Worm (Caenorhabditis elegans) whole organism, L4 larva: ENCODE data around the gene ncs-1.

Source experiments
- D1046.2 ChIP-seq: fragments of 200-800 bp; sonication (Bioruptor generic); IDR thresholded peaks from 2 replicates; pipeline ENCODE4 v1.3.6; 2022; ENCODE audit warnings: missing genetic modification characterization, missing compliant biosample characterization
- F10B5.3 ChIP-seq: sonication (generic microtip); optimal IDR thresholded peaks from 2 replicates; lab custom pipeline; 2016; ENCODE audit warnings: mild to moderate bottlenecking, missing genetic modification characterization, missing compliant biosample characterization
- F26F4.8 ChIP-seq: fragments of 200-800 bp; sonication (Bioruptor generic); conservative IDR thresholded peaks from 2 replicates; pipeline ENCODE4 v1.3.6; 2022; ENCODE audit warnings: missing genetic modification characterization, missing compliant biosample characterization
- R02D3.7 ChIP-seq: fragments of 150-350 bp; sonication (generic microtip); optimal IDR thresholded peaks from 3 replicates; lab custom pipeline; 2014; ENCODE audit warnings: missing biosample characterization, missing genetic modification characterization
- T20F7.1 ChIP-seq: fragments of 200-800 bp; sonication (Bioruptor generic); optimal IDR thresholded peaks from 2 replicates; lab custom pipeline; 2018; ENCODE audit warnings: mild to moderate bottlenecking, missing genetic modification characterization, missing compliant biosample characterization
- T26A8.4 ChIP-seq: fragments of 200-800 bp; sonication (Bioruptor generic); IDR thresholded peaks from 2 replicates; pipeline ENCODE4 v1.3.6; 2022; ENCODE audit warnings: missing genetic modification characterization, missing compliant biosample characterization
- Y5F2A.4 ChIP-seq: fragments of 200-800 bp; sonication (Bioruptor generic); optimal IDR thresholded peaks from 2 replicates; lab custom pipeline; 2018; ENCODE audit warnings: mild to moderate bottlenecking, missing genetic modification characterization, missing compliant biosample characterization
- Y75B8A.6 ChIP-seq: fragments of 200-800 bp; sonication (Bioruptor generic); IDR thresholded peaks from 2 replicates; pipeline ENCODE4 v1.3.6; 2022; ENCODE audit warnings: missing genetic modification reagents, missing genetic modification characterization, missing compliant biosample characterization
- ZK337.2 ChIP-seq: fragments of 200-800 bp; sonication (Bioruptor generic); IDR thresholded peaks from 2 replicates; pipeline ENCODE4 v1.3.6; 2022; ENCODE audit warnings: missing genetic modification reagents, missing genetic modification characterization, missing compliant biosample characterization
- aha-1 ChIP-seq: fragments of 150-350 bp; peaks from one replicate; lab custom pipeline; 2014; ENCODE audit warnings: missing biosample characterization, missing genetic modification characterization
- ama-1 ChIP-seq: fragments of 150-350 bp; optimal IDR thresholded peaks from 2 replicates; lab custom pipeline; 2014; ENCODE audit warnings: inconsistent platforms, mixed read lengths
- attf-4 ChIP-seq: sonication (generic microtip); optimal IDR thresholded peaks from 3 replicates; lab custom pipeline; 2017; ENCODE audit warnings: missing biosample characterization, missing genetic modification characterization
- ceh-32 ChIP-seq: sonication (generic microtip); optimal IDR thresholded peaks from 2 replicates; lab custom pipeline; 2016; ENCODE audit warnings: mild to moderate bottlenecking, missing genetic modification characterization, missing compliant biosample characterization; ENCODE audit not compliant: poor library complexity
- ceh-82 ChIP-seq: sonication (generic microtip); optimal IDR thresholded peaks from 2 replicates; lab custom pipeline; 2017; ENCODE audit warnings: missing biosample characterization, missing genetic modification characterization
- cey-2 ChIP-seq: sonication (generic microtip); optimal IDR thresholded peaks from 3 replicates; lab custom pipeline; 2017; ENCODE audit warnings: missing genetic modification characterization, mild to moderate bottlenecking, missing compliant biosample characterization, antibody characterized with exemption, borderline replicate concordance; ENCODE audit not compliant: insufficient read depth
- ctbp-1 ChIP-seq: fragments of 200-800 bp; sonication (Bioruptor generic); IDR thresholded peaks from 2 replicates; pipeline ENCODE4 v1.3.6; 2022; ENCODE audit warnings: missing genetic modification reagents, missing genetic modification characterization, missing compliant biosample characterization
- daf-12 ChIP-seq: fragments of 150-350 bp; optimal IDR thresholded peaks from 2 replicates; lab custom pipeline; 2014; ENCODE audit warnings: missing biosample characterization, missing genetic modification reagents, missing genetic modification characterization
- daf-19 ChIP-seq: fragments of 200-800 bp; sonication (Bioruptor generic); conservative IDR thresholded peaks from 2 replicates; pipeline ENCODE4 v1.3.6; 2022; ENCODE audit warnings: missing genetic modification characterization, missing compliant biosample characterization
- dmd-6 ChIP-seq: fragments of 200-800 bp; sonication (Bioruptor generic); IDR thresholded peaks from 2 replicates; pipeline ENCODE4 v1.3.6; 2022; ENCODE audit warnings: missing genetic modification reagents, missing genetic modification characterization, missing compliant biosample characterization
- dmd-9 ChIP-seq: fragments of 200-800 bp; sonication (Bioruptor generic); IDR thresholded peaks from 2 replicates; pipeline ENCODE4 v1.3.6; 2022; ENCODE audit warnings: missing genetic modification reagents, missing genetic modification characterization, missing compliant biosample characterization
- egl-43 ChIP-seq: fragments of 200-800 bp; sonication (Bioruptor generic); IDR thresholded peaks from 2 replicates; pipeline ENCODE4 v1.3.6; 2022; ENCODE audit warnings: missing genetic modification reagents, missing genetic modification characterization, missing compliant biosample characterization
- fkh-10 ChIP-seq: fragments of 150-350 bp; optimal IDR thresholded peaks from 2 replicates; lab custom pipeline; 2014; ENCODE audit warnings: missing biosample characterization, missing genetic modification reagents, missing genetic modification characterization
- hif-1 ChIP-seq, 2 experiments: sonication (generic microtip); optimal IDR thresholded peaks; 2 replicates each; lab custom pipeline; 2016 to 2017; ENCODE audit warnings: missing compliant biosample characterization in 2 of 2, missing genetic modification characterization in 2 of 2, missing genetic modification reagents in 2 of 2, missing genotype in 2 of 2, mild to moderate bottlenecking in 1 of 2
- hlh-11 ChIP-seq: fragments of 200-800 bp; sonication (Bioruptor generic); optimal IDR thresholded peaks from 2 replicates; lab custom pipeline; 2018; ENCODE audit warnings: mild to moderate bottlenecking, missing genetic modification characterization, missing compliant biosample characterization
- hlh-30 ChIP-seq: sonication (generic microtip); optimal IDR thresholded peaks from 2 replicates; lab custom pipeline; 2017; ENCODE audit warnings: antibody characterized with exemption, mild to moderate bottlenecking, missing genetic modification characterization, missing compliant biosample characterization; ENCODE audit not compliant: insufficient read depth
- hmg-1.1 ChIP-seq: fragments of 200-800 bp; sonication (Bioruptor generic); IDR thresholded peaks from 2 replicates; pipeline ENCODE4 v1.3.6; 2022; ENCODE audit warnings: missing genetic modification reagents, missing genetic modification characterization, missing compliant biosample characterization
- lim-7 ChIP-seq: fragments of 200-800 bp; sonication (Bioruptor generic); IDR thresholded peaks from 2 replicates; pipeline ENCODE4 v1.3.6; 2022; ENCODE audit warnings: missing genetic modification characterization, missing compliant biosample characterization
- madf-9 ChIP-seq: fragments of 200-800 bp; sonication (Bioruptor generic); conservative IDR thresholded peaks from 2 replicates; pipeline ENCODE4 v1.3.6; 2022; ENCODE audit warnings: missing genetic modification reagents, missing genetic modification characterization, missing compliant biosample characterization
- mep-1 ChIP-seq: fragments of 150-350 bp; sonication (generic microtip); optimal IDR thresholded peaks from 3 replicates; lab custom pipeline; 2014; ENCODE audit warnings: missing biosample characterization, missing genetic modification characterization
- mxl-2 ChIP-seq: fragments of 200-800 bp; sonication (Bioruptor generic); conservative IDR thresholded peaks from 2 replicates; pipeline ENCODE4 v1.3.6; 2022; ENCODE audit warnings: missing genetic modification reagents, missing genetic modification characterization, missing compliant biosample characterization
- nhr-10 ChIP-seq: fragments of 150-350 bp; optimal IDR thresholded peaks from 2 replicates; lab custom pipeline; 2014; ENCODE audit warnings: missing biosample characterization, missing genetic modification characterization
- nhr-42 ChIP-seq: fragments of 200-800 bp; sonication (Bioruptor generic); IDR thresholded peaks from 2 replicates; pipeline ENCODE4 v1.3.6; 2022; ENCODE audit warnings: missing genetic modification characterization, missing compliant biosample characterization
- nhr-76 ChIP-seq: fragments of 150-350 bp; optimal IDR thresholded peaks from 2 replicates; lab custom pipeline; 2014; ENCODE audit warnings: missing biosample characterization, missing genetic modification characterization
- pha-4 ChIP-seq, 2 experiments: fragments of 150-350 bp in 1 of 2; fragments of 200-800 bp in 1 of 2; sonication (Bioruptor generic) in 1 of 2; IDR thresholded peaks in 1 of 2; optimal IDR thresholded peaks in 1 of 2; 2 replicates each; pipeline versions ENCODE4 v1.3.6 to Lab custom; 2014 to 2022; ENCODE audit warnings: missing genetic modification characterization in 2 of 2, missing genetic modification reagents in 2 of 2, missing biosample characterization in 1 of 2, missing compliant biosample characterization in 1 of 2
- rbr-2 ChIP-seq: sonication (generic microtip); optimal IDR thresholded peaks from 2 replicates; lab custom pipeline; 2016; ENCODE audit warnings: missing genotype, missing genetic modification characterization, missing compliant biosample characterization
- sdz-12 ChIP-seq: fragments of 200-800 bp; sonication (Bioruptor generic); optimal IDR thresholded peaks from 2 replicates; lab custom pipeline; 2018; ENCODE audit warnings: mild to moderate bottlenecking, missing genetic modification characterization, missing compliant biosample characterization
- skn-1 ChIP-seq: fragments of 150-350 bp; optimal IDR thresholded peaks from 2 replicates; lab custom pipeline; 2014; ENCODE audit warnings: missing biosample characterization, missing genetic modification characterization
- snpc-1.2 ChIP-seq: fragments of 200-800 bp; sonication (Bioruptor generic); IDR thresholded peaks from 2 replicates; pipeline ENCODE4 v1.3.6; 2022; ENCODE audit warnings: missing genetic modification reagents, missing genetic modification characterization, missing compliant biosample characterization
- snpc-4 ChIP-seq: fragments of 150-350 bp; optimal IDR thresholded peaks from 2 replicates; lab custom pipeline; 2014; ENCODE audit warnings: missing biosample characterization, missing genetic modification characterization
- spr-1 ChIP-seq: sonication (generic microtip); optimal IDR thresholded peaks from 2 replicates; lab custom pipeline; 2016; ENCODE audit warnings: mild to moderate bottlenecking, missing genetic modification characterization, missing compliant biosample characterization
- unc-130 ChIP-seq: sonication (generic microtip); optimal IDR thresholded peaks from 2 replicates; lab custom pipeline; 2016; ENCODE audit warnings: missing genetic modification reagents, missing genetic modification characterization, missing compliant biosample characterization
- zag-1 ChIP-seq: fragments of 150-350 bp; optimal IDR thresholded peaks from 2 replicates; lab custom pipeline; 2014; ENCODE audit warnings: missing biosample characterization, missing genetic modification characterization
- zfp-2 ChIP-seq: sonication (generic microtip); optimal IDR thresholded peaks from 2 replicates; lab custom pipeline; 2016; ENCODE audit warnings: mild to moderate bottlenecking, missing genetic modification characterization, missing compliant biosample characterization
- ztf-11 ChIP-seq: fragments of 150-350 bp; optimal IDR thresholded peaks from 2 replicates; lab custom pipeline; 2014; ENCODE audit warnings: missing biosample characterization, missing genetic modification characterization

The ncs-1 gene

DNA sequence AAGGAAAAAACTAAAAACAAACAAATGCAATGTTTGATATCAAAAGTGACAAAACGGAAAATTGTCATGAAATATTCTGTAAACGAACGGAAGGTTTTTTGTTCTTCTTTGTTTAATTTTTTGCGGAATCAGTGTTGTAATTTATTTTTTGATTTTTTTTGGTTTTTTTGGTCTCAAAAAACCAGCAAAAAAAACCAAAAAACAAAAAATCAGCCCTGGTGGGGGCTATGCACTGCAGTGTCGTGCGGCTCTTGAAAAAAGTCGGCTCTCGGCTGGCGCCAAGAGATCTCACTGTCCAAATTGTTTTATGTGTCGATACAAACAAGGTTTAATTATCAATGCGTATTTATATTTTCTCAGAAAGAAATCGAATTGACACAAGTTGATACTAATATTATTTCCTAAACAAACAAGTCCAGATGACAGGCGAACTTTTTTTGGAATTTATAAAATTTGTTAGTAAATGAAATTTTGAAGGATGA lies 49.4 kb upstream of the ncs-1 start (continued):
- peak; percentile 45; the same call in 1 of the 2 replicates for TF ChIP-seq dmd-9 (GFP tag; lab: Robert Waterston, UW)
- peak; percentile 39; the same call in 1 of the 2 replicates for TF ChIP-seq dmd-6 (GFP tag; lab: Robert Waterston, UW)
- 0 out of 2 replicates have a peak, but pooled peaks have one; percentile 53 for TF ChIP-seq lim-7 (GFP tag; lab: Robert Waterston, UW)
- peak; percentile 70 for TF ChIP-seq sdz-12
- TF ChIP-seq hif-1 (tag; optimal IDR thresholded peaks at IDR 0.05; lab: Kevin White, UChicago), result peak in 1 of 2 experiments; percentile 5
- TF ChIP-seq ctbp-1 (GFP tag; lab: Robert Waterston, UW), result peak; percentile 12; the same call in 1 of the 2 replicates
- peak; percentile 40; the same call in 1 of the 2 replicates for TF ChIP-seq pha-4 (GFP tag; IDR thresholded peaks at IDR 0.05; lab: Robert Waterston, UW)
- no peak for TF ChIP-seq pha-4 (tag; optimal IDR thresholded peaks at IDR 0.05; lab: Kevin White, UChicago)
- TF ChIP-seq ama-1 (lab: Kevin White, UChicago), result peak; percentile 65
- peak; percentile 10 for TF ChIP-seq T20F7.1 (GFP tag; lab: Kevin White, UChicago)
- TF ChIP-seq egl-43 (GFP tag; lab: Robert Waterston, UW), result no peak
- TF ChIP-seq hmg-1.1 (GFP tag; lab: Robert Waterston, UW), result peak; percentile 15; the same call in 1 of the 2 replicates
- TF ChIP-seq D1046.2 (GFP tag; lab: Robert Waterston, UW), result 0 out of 2 replicates have a peak, but pooled peaks have one; percentile 57
- no peak for TF ChIP-seq nhr-76 (tag; lab: Kevin White, UChicago)
- peak; percentile 40 for TF ChIP-seq aha-1
- TF ChIP-seq snpc-4 (tag; lab: Kevin White, UChicago), result no peak
- TF ChIP-seq, all 104 proteins: peak for 31

- TF ChIP-seq attf-4 (tag; lab: Kevin White, UChicago) (no peak), unc-130 (GFP tag; lab: Kevin White, UChicago) (no peak), fkh-10 (GFP tag; lab: Kevin White, UChicago) (no peak), pha-4 (GFP tag; IDR thresholded peaks at IDR 0.05; lab: Robert Waterston, UW) (peak; percentile 64; the same call in 1 of the 2 replicates), pha-4 (tag; optimal IDR thresholded peaks at IDR 0.05; lab: Kevin White, UChicago) (no peak), daf-12 (tag; lab: Kevin White, UChicago) (no peak), ceh-82 (tag; lab: Kevin White, UChicago) (no peak), skn-1 (tag; lab: Kevin White, UChicago) (no peak), F26F4.8 (GFP tag; lab: Robert Waterston, UW) (no peak), ZK337.2 (GFP tag; lab: Robert Waterston, UW) (0 out of 2 replicates have a peak, but pooled peaks have one; percentile 11), hlh-11 (tag; lab: Kevin White, UChicago) (peak; percentile 91), R02D3.7 (tag; lab: Kevin White, UChicago) (no peak), Y5F2A.4 (GFP tag; lab: Kevin White, UChicago) (no peak), rbr-2 (no peak), nhr-10 (tag; lab: Kevin White, UChicago) (peak; percentile 78), hlh-30 (tag; lab: Kevin White, UChicago) (peak; percentile 92), F10B5.3 (tag; lab: Kevin White, UChicago) (no peak), snpc-4 (tag; lab: Kevin White, UChicago) (no peak), ama-1 (lab: Kevin White, UChicago) (peak; percentile 80), zag-1 (tag; lab: Kevin White, UChicago) (no peak), mep-1 (tag; lab: Kevin White, UChicago) (peak; percentile 33), ceh-32 (tag; lab: Kevin White, UChicago) (no peak), madf-9 (GFP tag; lab: Robert Waterston, UW) (peak; percentile 40; the same call in 1 of the 2 replicates), egl-43 (GFP tag; lab: Robert Waterston, UW) (peak; percentile 68), mxl-2 (peak; percentile 26; the same call in 1 of the 2 replicates), T20F7.1 (GFP tag; lab: Kevin White, UChicago) (peak; percentile 56), ztf-11 (tag; lab: Kevin White, UChicago) (no peak), lim-7 (GFP tag; lab: Robert Waterston, UW) (no peak), Y75B8A.6 (GFP tag; lab: Robert Waterston, UW) (no peak), dmd-9 (GFP tag; lab: Robert Waterston, UW) (peak; percentile 70), nhr-42 (GFP tag; lab: Robert Waterston, UW) (no peak), daf-19 (GFP tag; lab: Robert Waterston, UW) (0 out of 2 replicates have a peak, but pooled peaks have one; percentile 56), spr-1 (tag; lab: Kevin White, UChicago) (peak; percentile 26), D1046.2 (GFP tag; lab: Robert Waterston, UW) (0 out of 2 replicates have a peak, but pooled peaks have one; percentile 40), cey-2 (tag; lab: Kevin White, UChicago) (no peak), snpc-1.2 (GFP tag; lab: Robert Waterston, UW) (peak; percentile 55), T26A8.4 (GFP tag; lab: Robert Waterston, UW) (peak; percentile 53), zfp-2 (tag; lab: Kevin White, UChicago) (no peak)
These were observed 47.8 kb upstream of the ncs-1 start for ce11 chrX:1010627-1011452.
